Worm (Caenorhabditis elegans): ENCODE data around the gene shw-1.

shw-1 gene

DNA sequence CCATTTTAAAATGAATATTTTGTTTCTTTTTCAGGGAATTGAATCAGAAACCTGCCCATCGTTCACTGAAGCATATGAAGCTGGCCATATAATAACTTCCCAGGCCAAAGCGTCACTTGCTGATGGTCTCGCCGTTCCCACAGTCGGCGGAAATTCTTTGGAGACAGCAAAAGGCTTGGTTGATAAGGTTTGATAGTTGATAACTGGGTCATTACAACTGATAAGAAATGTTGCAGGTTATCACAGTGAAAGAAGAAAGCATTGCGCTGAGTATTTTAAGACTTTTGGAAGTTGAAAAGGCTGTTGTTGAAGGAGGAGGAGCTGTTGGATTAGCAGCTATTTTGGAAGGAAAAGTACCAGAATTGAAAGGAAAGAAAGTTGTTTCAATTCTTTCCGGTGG lies 54.7 kb downstream of the shw-1 start:
- no peak for TF ChIP-seq ama-1 (optimal IDR thresholded peaks at IDR 0.05)
- no peak for TF ChIP-seq F13C5.2 (tag; optimal IDR thresholded peaks at IDR 0.05)
- no peak for TF ChIP-seq flt-1 (GFP tag; IDR thresholded peaks at IDR 0.05)
- TF ChIP-seq hmbx-1 (tag; optimal IDR thresholded peaks at IDR 0.05) = no peak
- no peak for TF ChIP-seq ceh-36 (tag; optimal IDR thresholded peaks at IDR 0.05)
- no peak for TF ChIP-seq tbx-11 (GFP tag; IDR thresholded peaks at IDR 0.05)
- no peak for TF ChIP-seq B0310.2 (tag; optimal IDR thresholded peaks at IDR 0.05)
- no peak for TF ChIP-seq ets-7 (tag; optimal IDR thresholded peaks at IDR 0.05)
- TF ChIP-seq scrt-1 (GFP tag; IDR thresholded peaks at IDR 0.05) = no peak
- no peak for TF ChIP-seq hnd-1 (tag; optimal IDR thresholded peaks at IDR 0.05)
- TF ChIP-seq pes-1 (GFP tag; IDR thresholded peaks at IDR 0.05) = no peak
- no peak for TF ChIP-seq tbx-37 (GFP tag; conservative IDR thresholded peaks at IDR 0.05)
- TF ChIP-seq hmg-4 (GFP tag; optimal IDR thresholded peaks at IDR 0.05) = no peak
- TF ChIP-seq aly-1 (tag; optimal IDR thresholded peaks at IDR 0.05) = no peak

DNA sequence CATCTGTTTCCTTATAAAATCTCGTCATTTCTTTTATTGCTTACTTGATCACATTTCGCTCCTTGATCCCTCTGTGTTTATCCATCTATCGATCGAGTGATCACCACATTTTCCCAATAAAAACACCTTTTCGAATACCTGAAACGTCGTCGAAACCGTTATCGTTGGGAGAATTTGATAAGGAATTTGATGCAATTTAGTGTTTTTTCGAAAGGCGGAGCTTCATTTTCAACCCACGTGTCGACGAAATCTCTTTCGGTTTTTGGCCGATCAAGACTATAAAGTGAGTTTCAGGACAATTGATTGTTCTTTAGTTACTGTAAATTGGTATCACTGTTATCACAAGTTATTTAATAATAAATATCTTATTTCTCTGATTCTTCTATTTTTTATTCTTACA lies 56.7 kb downstream of the shw-1 start, which contains the start of gene srdh-1:
Gene srdh-1 (plus strand): TSS at position 43 of the 400 bp plus-strand sequence.
- no peak for TF ChIP-seq hmg-4 (GFP tag; optimal IDR thresholded peaks at IDR 0.05)
- TF ChIP-seq hnd-1 (tag; optimal IDR thresholded peaks at IDR 0.05) = no peak

DNA sequence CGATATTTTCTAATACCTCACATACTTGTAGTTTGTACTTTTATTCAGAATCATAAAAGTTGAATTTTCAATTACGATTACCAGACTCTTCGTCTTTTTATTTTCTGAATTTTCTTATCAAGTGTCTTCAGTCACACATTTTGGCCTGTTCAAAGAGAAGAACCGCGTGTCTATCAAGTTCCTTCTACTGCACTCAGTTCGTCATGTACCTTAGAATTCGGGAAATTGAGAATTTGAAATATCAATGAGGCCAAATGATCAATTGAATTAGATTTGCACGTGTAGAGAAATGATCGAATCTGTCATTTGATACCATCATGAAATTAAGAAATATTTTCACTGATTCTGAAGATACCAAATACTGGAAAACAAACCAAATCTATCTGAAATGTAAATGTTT lies 57.7 kb downstream of the shw-1 start:
- TF ChIP-seq hmg-4 (GFP tag; optimal IDR thresholded peaks at IDR 0.05) (no peak), hmbx-1 (tag; optimal IDR thresholded peaks at IDR 0.05) (no peak), flt-1 (GFP tag; IDR thresholded peaks at IDR 0.05) (no peak), ceh-13 (GFP tag; optimal IDR thresholded peaks at IDR 0.05) (no peak), ama-1 (optimal IDR thresholded peaks at IDR 0.05) (no peak), tbx-11 (GFP tag; IDR thresholded peaks at IDR 0.05) (no peak), F13C5.2 (tag; optimal IDR thresholded peaks at IDR 0.05) (no peak), tra-4 (tag; optimal IDR thresholded peaks at IDR 0.05) (no peak), aly-1 (tag; optimal IDR thresholded peaks at IDR 0.05) (no peak)

DNA sequence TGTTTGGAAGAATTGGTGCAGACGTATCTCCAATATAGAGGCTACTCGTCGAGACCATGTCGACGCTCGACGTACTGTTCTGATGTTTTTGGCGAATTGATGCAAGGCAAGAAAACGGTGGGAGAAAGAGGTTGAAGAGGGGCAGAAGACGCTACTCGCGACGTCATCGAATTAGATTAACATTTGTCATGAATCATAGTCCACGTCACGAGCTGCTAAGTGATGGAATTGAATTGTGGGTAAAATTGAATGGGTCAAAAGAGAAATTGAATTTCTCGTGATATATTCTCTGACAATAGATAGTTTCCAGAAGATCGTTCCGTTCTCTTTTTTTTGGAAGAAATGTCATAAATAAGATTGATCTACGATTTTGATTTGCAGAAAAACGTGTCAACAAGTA lies 61.6 kb downstream of the shw-1 start:
- TF ChIP-seq flt-1 (GFP tag; IDR thresholded peaks at IDR 0.05) (no peak), tbx-11 (GFP tag; IDR thresholded peaks at IDR 0.05) (no peak), hmbx-1 (tag; optimal IDR thresholded peaks at IDR 0.05) (no peak), aly-1 (tag; optimal IDR thresholded peaks at IDR 0.05) (no peak), ceh-36 (tag; optimal IDR thresholded peaks at IDR 0.05) (no peak), tbx-37 (GFP tag; conservative IDR thresholded peaks at IDR 0.05) (no peak), hmg-4 (GFP tag; optimal IDR thresholded peaks at IDR 0.05) (no peak)

DNA sequence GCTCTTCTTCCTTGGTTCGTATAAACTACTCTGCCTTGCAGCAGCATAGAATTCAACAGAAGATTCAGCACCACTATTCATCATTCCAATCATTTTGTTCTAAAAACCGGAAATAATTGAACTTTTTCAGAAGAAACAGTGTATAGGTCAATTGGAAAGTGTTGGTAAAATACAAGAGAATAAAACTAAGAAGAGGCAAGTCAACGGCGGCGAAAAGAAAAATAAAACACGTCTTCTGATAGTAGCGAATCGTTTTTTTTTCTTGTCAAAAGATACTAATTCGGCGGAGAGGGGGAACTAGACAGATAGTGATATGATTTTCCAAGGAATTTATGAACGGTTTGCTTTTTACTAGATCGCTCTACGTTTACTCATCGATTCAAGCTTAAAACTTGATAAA lies 62.2 kb downstream of the shw-1 start, which contains the start of gene F35C11.6:
Gene F35C11.6 (minus strand): TSS at position 101 of the 400 bp plus-strand sequence.
- no peak for TF ChIP-seq ceh-13 (GFP tag; optimal IDR thresholded peaks at IDR 0.05)
- TF ChIP-seq flt-1 (GFP tag; IDR thresholded peaks at IDR 0.05) = no peak
- TF ChIP-seq ama-1 (optimal IDR thresholded peaks at IDR 0.05) = no peak
- no peak for TF ChIP-seq ceh-36 (tag; optimal IDR thresholded peaks at IDR 0.05)
- TF ChIP-seq aly-1 (tag; optimal IDR thresholded peaks at IDR 0.05) = no peak
- TF ChIP-seq B0310.2 (tag; optimal IDR thresholded peaks at IDR 0.05) = no peak
- TF ChIP-seq tra-4 (tag; optimal IDR thresholded peaks at IDR 0.05) = no peak
- no peak for TF ChIP-seq tbx-37 (GFP tag; conservative IDR thresholded peaks at IDR 0.05)
- TF ChIP-seq sea-1 (GFP tag; conservative IDR thresholded peaks at IDR 0.05) = no peak

DNA sequence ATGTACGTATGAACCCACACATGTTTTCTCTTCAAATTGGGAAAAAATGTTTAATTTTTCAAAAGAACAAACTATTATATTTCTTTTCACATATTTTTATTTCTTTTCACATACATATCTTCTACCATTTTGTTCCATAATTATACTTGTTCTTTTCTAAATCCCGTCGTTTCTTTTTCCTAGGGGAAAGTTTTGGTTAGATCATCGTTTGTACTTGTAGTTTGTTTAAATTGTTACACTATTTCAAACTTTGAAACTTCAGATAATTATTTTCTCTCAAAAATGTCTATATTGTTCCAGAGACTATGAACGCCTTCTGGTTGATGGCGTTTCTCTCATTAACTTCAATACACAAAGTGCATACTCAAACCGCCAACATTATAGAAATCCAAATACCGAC lies 65.3 kb downstream of the shw-1 start, which contains the start of gene F35C11.7:
Gene F35C11.7 (plus strand): TSS at position 301 of the 400 bp plus-strand sequence.
- TF ChIP-seq ets-7 (tag; optimal IDR thresholded peaks at IDR 0.05) (no peak), ceh-13 (GFP tag; optimal IDR thresholded peaks at IDR 0.05) (no peak), flt-1 (GFP tag; IDR thresholded peaks at IDR 0.05) (no peak), aly-1 (tag; optimal IDR thresholded peaks at IDR 0.05) (no peak)
